Worm (Caenorhabditis elegans): Measurements from ENCODE around the gene ucr-1.
A peak's percentile ranks its signal among the peaks of the same experiment; 100 is the strongest.

The ucr-1 gene

DNA sequence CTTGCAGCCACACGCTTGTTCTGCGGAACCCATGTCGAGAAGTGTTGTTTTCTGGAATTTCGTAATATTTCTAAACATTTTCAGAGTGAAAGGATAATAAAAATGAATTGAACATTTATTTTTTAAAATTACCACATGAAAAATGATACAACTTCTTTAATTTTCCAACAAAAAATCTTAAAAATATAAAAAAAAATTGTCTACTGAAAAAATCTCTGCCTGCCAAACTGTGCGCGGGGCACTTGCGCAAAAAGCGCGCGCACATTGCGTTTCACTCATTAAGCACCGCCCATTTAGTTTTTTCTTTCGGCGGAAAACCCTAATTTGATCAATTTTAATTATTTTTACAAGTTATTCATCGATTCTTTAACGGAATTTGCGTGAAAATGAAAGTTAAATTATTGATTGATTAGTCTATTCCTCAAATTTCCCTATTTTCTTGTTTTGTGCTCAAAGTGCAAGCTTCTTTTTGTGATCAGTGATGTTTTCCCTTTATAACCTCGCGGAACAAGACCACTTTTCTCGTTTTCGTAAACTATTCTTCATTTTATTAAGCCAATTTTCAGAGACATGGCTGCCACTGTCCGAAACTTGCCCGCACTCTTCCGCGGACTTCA is 36.9 kb upstream of the ucr-1 start, which contains the start of the genes nmad-1 and hach-1 (continued):
- no peak for TF ChIP-seq F57A8.1 (GFP tag; optimal IDR thresholded peaks at IDR 0.05)
- TF ChIP-seq ccch-3 (GFP tag; optimal IDR thresholded peaks at IDR 0.05), result no peak
- no peak for TF ChIP-seq zim-3 (tag; optimal IDR thresholded peaks at IDR 0.05)
- peak; percentile 43 for TF ChIP-seq madf-10 (tag; optimal IDR thresholded peaks at IDR 0.05)
- peak; percentile 57; the same call in 1 of the 2 replicates for TF ChIP-seq egl-44 (GFP tag; IDR thresholded peaks at IDR 0.05)
- no peak for TF ChIP-seq Y95B8A.8 (GFP tag; IDR thresholded peaks at IDR 0.05)
- peak; percentile 89 for TF ChIP-seq madf-6 (GFP tag; IDR thresholded peaks at IDR 0.05)
- TF ChIP-seq Y79H2A.3 (GFP tag; conservative IDR thresholded peaks at IDR 0.05), result no peak
- no peak for TF ChIP-seq sptf-2 (GFP tag; optimal IDR thresholded peaks at IDR 0.05)
- TF ChIP-seq F52B5.7 (tag; optimal IDR thresholded peaks at IDR 0.05), result peak; percentile 19
- peak; percentile 42 for TF ChIP-seq ztf-18 (tag; optimal IDR thresholded peaks at IDR 0.05)
- no peak for TF ChIP-seq repo-1 (tag; optimal IDR thresholded peaks at IDR 0.05)
- TF ChIP-seq snpc-1.1 (tag; optimal IDR thresholded peaks at IDR 0.05; ENCODE audit: insufficient read depth), result peak; percentile 71
- peak; percentile 28 for TF ChIP-seq athp-1 (tag; optimal IDR thresholded peaks at IDR 0.05)
- TF ChIP-seq mcd-1 (GFP tag; IDR thresholded peaks at IDR 0.05), result peak; percentile 74
- peak; percentile 43 for TF ChIP-seq rpc-1 (optimal IDR thresholded peaks at IDR 0.05)
- no peak for TF ChIP-seq rpc-1 (tag; optimal IDR thresholded peaks at IDR 0.05)
- no peak for TF ChIP-seq pha-4 (tag; optimal IDR thresholded peaks at IDR 0.05)
- no peak for TF ChIP-seq aptf-3 (GFP tag; IDR thresholded peaks at IDR 0.05)
- TF ChIP-seq hmg-1.2 (GFP tag; IDR thresholded peaks at IDR 0.05), result peak; percentile 58
- TF ChIP-seq mxl-1 (tag; optimal IDR thresholded peaks at IDR 0.05), result no peak
- TF ChIP-seq ztf-22 (GFP tag; optimal IDR thresholded peaks at IDR 0.05), result no peak
- peak; percentile 78 for TF ChIP-seq attf-5 (GFP tag; optimal IDR thresholded peaks at IDR 0.05)
- no peak for TF ChIP-seq nhr-120 (GFP tag; IDR thresholded peaks at IDR 0.05)
- no peak for TF ChIP-seq T07F8.4 (tag; optimal IDR thresholded peaks at IDR 0.05)
- no peak for TF ChIP-seq F49E8.2 (tag; optimal IDR thresholded peaks at IDR 0.05; ENCODE audit: insufficient read depth)
- no peak for TF ChIP-seq ztf-3 (GFP tag; optimal IDR thresholded peaks at IDR 0.05)
- TF ChIP-seq lag-1 (GFP tag; IDR thresholded peaks at IDR 0.05), result no peak
- peak; percentile 64; the same call in 1 of the 2 replicates for TF ChIP-seq D2030.7 (GFP tag; IDR thresholded peaks at IDR 0.05)
- peak; percentile 72 for TF ChIP-seq F23B12.7 (tag; optimal IDR thresholded peaks at IDR 0.05; ENCODE audit: insufficient read depth)
- TF ChIP-seq hlh-26 (GFP tag; conservative IDR thresholded peaks at IDR 0.05), result no peak
- peak; percentile 37; the same call in 1 of the 2 replicates for TF ChIP-seq madf-8 (GFP tag; conservative IDR thresholded peaks at IDR 0.05)
- TF ChIP-seq B0336.3 (GFP tag; IDR thresholded peaks at IDR 0.05), result peak; percentile 67
- TF ChIP-seq F33H1.4 (GFP tag; IDR thresholded peaks at IDR 0.05), result peak; percentile 62
- TF ChIP-seq unc-62 (GFP tag; optimal IDR thresholded peaks at IDR 0.05), result no peak
- peak; percentile 28 to 45 for TF ChIP-seq rec-8 (tag; optimal IDR thresholded peaks at IDR 0.05)
- peak; percentile 38 for TF ChIP-seq tlf-1 (GFP tag; optimal IDR thresholded peaks at IDR 0.05)
- TF ChIP-seq hlh-12 (tag; optimal IDR thresholded peaks at IDR 0.05), result no peak
- TF ChIP-seq B0019.2 (GFP tag; conservative IDR thresholded peaks at IDR 0.05), result no peak
- no peak for TF ChIP-seq dpff-1 (tag; optimal IDR thresholded peaks at IDR 0.05)
- no peak for TF ChIP-seq Y67H2A.10 (GFP tag; conservative IDR thresholded peaks at IDR 0.05)
- TF ChIP-seq B0261.1 (tag; optimal IDR thresholded peaks at IDR 0.05), result no peak
- TF ChIP-seq ztf-6 (GFP tag; IDR thresholded peaks at IDR 0.05), result no peak
- TF ChIP-seq ceh-27 (GFP tag; optimal IDR thresholded peaks at IDR 0.05), result peak; percentile 61
- TF ChIP-seq fkh-3 (tag; optimal IDR thresholded peaks at IDR 0.05), result no peak
- TF ChIP-seq him-1 (tag; optimal IDR thresholded peaks at IDR 0.05), result peak; percentile 5
- peak; percentile 58 for TF ChIP-seq tbp1 (GFP tag; optimal IDR thresholded peaks at IDR 0.05)
- no peak for TF ChIP-seq hmg-20 (GFP tag; IDR thresholded peaks at IDR 0.05)
